Fruit fly (Drosophila melanogaster) whole organism, prepupa: ENCODE measurements around the gene CG7772.

Source experiments
- Blimp-1 ChIP-seq: fragments of 200-800 bp; sonication (Bioruptor generic); optimal IDR thresholded peaks from 3 replicates; lab custom pipeline; 2017; ENCODE audit warnings: missing biosample characterization, missing genetic modification characterization, mild to moderate bottlenecking, moderate library complexity, missing genetic modification reagents
- CG10669 ChIP-seq: fragments of 200-800 bp; sonication (Bioruptor generic); optimal IDR thresholded peaks from 3 replicates; lab custom pipeline; 2018; ENCODE audit warnings: missing biosample characterization, mild to moderate bottlenecking, missing genetic modification characterization, moderate library complexity
- CG11294 ChIP-seq: fragments of 200-800 bp; sonication (Bioruptor generic); IDR thresholded peaks from 2 replicates; pipeline ENCODE4 v1.3.6; 2022; ENCODE audit warnings: missing biosample characterization, missing genetic modification characterization
- CG11762 ChIP-seq: fragments of 200-800 bp; sonication (Bioruptor generic); optimal IDR thresholded peaks from 3 replicates; lab custom pipeline; 2016; ENCODE audit warnings: missing biosample characterization, missing genetic modification characterization; ENCODE audit not compliant: insufficient read depth
- CG11902 ChIP-seq: fragments of 200-800 bp; sonication (Bioruptor generic); optimal IDR thresholded peaks from 3 replicates; lab custom pipeline; 2016; ENCODE audit warnings: missing biosample characterization, missing genetic modification characterization
- CG15336 ChIP-seq: fragments of 200-800 bp; sonication (Bioruptor generic); IDR thresholded peaks from 2 replicates; pipeline ENCODE4 v1.3.6; 2022; ENCODE audit warnings: missing biosample characterization, missing genetic modification characterization
- CG1621 ChIP-seq: fragments of 200-800 bp; sonication (Bioruptor generic); optimal IDR thresholded peaks from 3 replicates; lab custom pipeline; 2018; ENCODE audit warnings: missing biosample characterization, mild to moderate bottlenecking, missing genetic modification characterization
- CG16779 ChIP-seq: fragments of 200-800 bp; sonication (Bioruptor generic); optimal IDR thresholded peaks from 3 replicates; lab custom pipeline; 2017; ENCODE audit warnings: missing biosample characterization, mild to moderate bottlenecking, missing genetic modification characterization
- CG3032 ChIP-seq: fragments of 200-800 bp; optimal IDR thresholded peaks from 2 replicates; lab custom pipeline; 2019; ENCODE audit warnings: missing biosample characterization, mild to moderate bottlenecking, missing genetic modification characterization, moderate library complexity
- CG31627 ChIP-seq: fragments of 200-800 bp; sonication (Bioruptor generic); optimal IDR thresholded peaks from 3 replicates; lab custom pipeline; 2016; ENCODE audit warnings: missing biosample characterization, missing genetic modification characterization
- CG32006 ChIP-seq: fragments of 200-800 bp; sonication (Bioruptor generic); optimal IDR thresholded peaks from 3 replicates; lab custom pipeline; 2017; ENCODE audit warnings: missing biosample characterization, mild to moderate bottlenecking, missing genetic modification characterization
- CG34406 ChIP-seq: fragments of 200-800 bp; sonication (Bioruptor generic); optimal IDR thresholded peaks from 3 replicates; lab custom pipeline; 2016; ENCODE audit warnings: missing biosample characterization, missing genetic modification characterization
- CG3919 ChIP-seq: fragments of 200-800 bp; sonication (Bioruptor generic); optimal IDR thresholded peaks from 3 replicates; lab custom pipeline; 2016; ENCODE audit warnings: missing biosample characterization, missing genetic modification characterization
- CG6163 ChIP-seq: fragments of 200-800 bp; sonication (Bioruptor generic); IDR thresholded peaks from 3 replicates; pipeline ENCODE4 v1.3.6; 2022; ENCODE audit warnings: missing biosample characterization, missing genetic modification characterization
- CG6276 ChIP-seq: fragments of 200-800 bp; sonication (Bioruptor generic); optimal IDR thresholded peaks from 2 replicates; lab custom pipeline; 2017; ENCODE audit warnings: missing biosample characterization, mild to moderate bottlenecking, missing genetic modification characterization
- CG6792 ChIP-seq: fragments of 200-800 bp; sonication (Bioruptor generic); optimal IDR thresholded peaks from 3 replicates; lab custom pipeline; 2016; ENCODE audit warnings: missing biosample characterization, missing genetic modification characterization
- CG6808 ChIP-seq: fragments of 200-800 bp; sonication (Bioruptor generic); optimal IDR thresholded peaks from 3 replicates; lab custom pipeline; 2017; ENCODE audit warnings: missing biosample characterization, missing genetic modification characterization, mild to moderate bottlenecking, moderate library complexity, missing genetic modification reagents
- CG6854 ChIP-seq: fragments of 200-800 bp; sonication (Bioruptor generic); optimal IDR thresholded peaks from 2 replicates; lab custom pipeline; 2017; ENCODE audit warnings: missing biosample characterization, mild to moderate bottlenecking, missing genetic modification characterization
- CG8119 ChIP-seq: fragments of 200-800 bp; sonication (Bioruptor generic); IDR thresholded peaks from 3 replicates; pipeline ENCODE4 v1.3.6; 2022; ENCODE audit warnings: missing biosample characterization, missing genetic modification characterization
- CG8632 ChIP-seq: fragments of 200-800 bp; sonication (Bioruptor generic); optimal IDR thresholded peaks from 3 replicates; lab custom pipeline; 2016; ENCODE audit warnings: missing biosample characterization, missing genetic modification characterization
- Eip75B ChIP-seq: fragments of 200-800 bp; sonication (Bioruptor generic); optimal IDR thresholded peaks from 3 replicates; lab custom pipeline; 2016; ENCODE audit warnings: missing biosample characterization, missing genetic modification characterization
- Eip78C ChIP-seq: fragments of 200-800 bp; sonication (Bioruptor generic); peaks from one replicate; lab custom pipeline; 2016; ENCODE audit warnings: missing biosample characterization, missing genetic modification characterization
- Eip93F ChIP-seq: fragments of 200-800 bp; sonication (Bioruptor generic); optimal IDR thresholded peaks from 2 replicates; lab custom pipeline; 2016; ENCODE audit warnings: missing biosample characterization, mild to moderate bottlenecking, missing genetic modification characterization
- Ets21C ChIP-seq: fragments of 200-800 bp; sonication (Bioruptor generic); optimal IDR thresholded peaks from 3 replicates; lab custom pipeline; 2016; ENCODE audit warnings: missing biosample characterization, missing genetic modification characterization
- Ets96B ChIP-seq: fragments of 200-800 bp; optimal IDR thresholded peaks from 2 replicates; lab custom pipeline; 2019; ENCODE audit warnings: missing biosample characterization, mild to moderate bottlenecking, missing genetic modification characterization, moderate library complexity
- Gug ChIP-seq: fragments of 200-800 bp; sonication (Bioruptor generic); IDR thresholded peaks from 2 replicates; pipeline ENCODE4 v1.3.6; 2022; ENCODE audit warnings: missing biosample characterization, missing genetic modification characterization
- Hr38 ChIP-seq: sonication (Bioruptor generic); optimal IDR thresholded peaks from 2 replicates; lab custom pipeline; 2016; ENCODE audit warnings: missing biosample characterization, missing genetic modification characterization
- Hr39 ChIP-seq: fragments of 200-800 bp; sonication (Bioruptor generic); optimal IDR thresholded peaks from 2 replicates; lab custom pipeline; 2016; ENCODE audit warnings: missing biosample characterization, missing genetic modification characterization
- Hr4 ChIP-seq: fragments of 200-800 bp; sonication (Bioruptor generic); optimal IDR thresholded peaks from 3 replicates; lab custom pipeline; 2016; ENCODE audit warnings: missing biosample characterization, missing genetic modification characterization
- Lpt ChIP-seq: fragments of 200-800 bp; sonication (Bioruptor generic); optimal IDR thresholded peaks from 3 replicates; lab custom pipeline; 2016; ENCODE audit warnings: missing biosample characterization, missing genetic modification characterization
- Met ChIP-seq: fragments of 200-800 bp; sonication (Bioruptor generic); optimal IDR thresholded peaks from 3 replicates; lab custom pipeline; 2016; ENCODE audit warnings: missing biosample characterization, missing genetic modification characterization
- OdsH ChIP-seq: fragments of 200-800 bp; sonication (Bioruptor generic); optimal IDR thresholded peaks from 3 replicates; lab custom pipeline; 2016; ENCODE audit warnings: missing biosample characterization, missing genetic modification characterization
- Smox ChIP-seq: fragments of 200-800 bp; sonication (Bioruptor generic); optimal IDR thresholded peaks from 3 replicates; lab custom pipeline; 2016; ENCODE audit warnings: missing biosample characterization, missing genetic modification characterization
- Sox102F ChIP-seq: fragments of 200-800 bp; sonication (Bioruptor generic); optimal IDR thresholded peaks from 2 replicates; lab custom pipeline; 2016; ENCODE audit warnings: missing biosample characterization, mild to moderate bottlenecking, missing genetic modification characterization
- Sox14 ChIP-seq: fragments of 200-800 bp; sonication (Bioruptor generic); optimal IDR thresholded peaks from 3 replicates; lab custom pipeline; 2016; ENCODE audit warnings: missing biosample characterization, missing genetic modification characterization
- achi ChIP-seq: fragments of 200-800 bp; sonication (Bioruptor generic); optimal IDR thresholded peaks from 3 replicates; lab custom pipeline; 2016; ENCODE audit warnings: missing biosample characterization, missing genetic modification characterization
- acj6 ChIP-seq: fragments of 200-800 bp; sonication (Bioruptor generic); optimal IDR thresholded peaks from 3 replicates; lab custom pipeline; 2016; ENCODE audit warnings: missing biosample characterization, missing genetic modification characterization
- cyc ChIP-seq: fragments of 200-800 bp; sonication (Bioruptor generic); optimal IDR thresholded peaks from 3 replicates; lab custom pipeline; 2016; ENCODE audit warnings: missing biosample characterization, missing genetic modification characterization
- dac ChIP-seq: fragments of 200-800 bp; sonication (Bioruptor generic); optimal IDR thresholded peaks from 2 replicates; lab custom pipeline; 2017; ENCODE audit warnings: missing biosample characterization, mild to moderate bottlenecking, missing genetic modification characterization
- dsx ChIP-seq: fragments of 200-800 bp; optimal IDR thresholded peaks from 3 replicates; lab custom pipeline; 2019; ENCODE audit warnings: missing biosample characterization, mild to moderate bottlenecking, missing genetic modification characterization, moderate library complexity; ENCODE audit not compliant: poor library complexity, severe bottlenecking
- eg ChIP-seq: fragments of 200-800 bp; sonication (Bioruptor generic); IDR thresholded peaks from 3 replicates; pipeline ENCODE4 v1.3.6; 2022; ENCODE audit warnings: missing biosample characterization, missing genetic modification characterization
- fd59A ChIP-seq: fragments of 200-800 bp; sonication (Bioruptor generic); optimal IDR thresholded peaks from 2 replicates; lab custom pipeline; 2017; ENCODE audit warnings: missing biosample characterization, mild to moderate bottlenecking, missing genetic modification characterization, missing genetic modification reagents
- fd85E ChIP-seq: fragments of 200-800 bp; sonication (Bioruptor generic); optimal IDR thresholded peaks from 3 replicates; lab custom pipeline; 2016; ENCODE audit warnings: missing biosample characterization, missing genetic modification characterization
- fkh ChIP-seq: fragments of 200-800 bp; sonication (Bioruptor generic); optimal IDR thresholded peaks from 3 replicates; lab custom pipeline; 2017; ENCODE audit warnings: missing biosample characterization, mild to moderate bottlenecking, missing genetic modification characterization, moderate library complexity
- lz ChIP-seq: fragments of 200-800 bp; sonication (Bioruptor generic); optimal IDR thresholded peaks from 3 replicates; lab custom pipeline; 2016; ENCODE audit warnings: missing biosample characterization, missing genetic modification characterization
- net ChIP-seq: fragments of 200-800 bp; sonication (Bioruptor generic); optimal IDR thresholded peaks from 3 replicates; lab custom pipeline; 2016; ENCODE audit warnings: missing biosample characterization, missing genetic modification characterization
- pdm3 ChIP-seq: fragments of 200-800 bp; sonication (Bioruptor generic); optimal IDR thresholded peaks from 3 replicates; lab custom pipeline; 2016; ENCODE audit warnings: missing biosample characterization, missing genetic modification characterization
- salr ChIP-seq, 2 experiments: fragments of 200-800 bp; sonication (Bioruptor generic); optimal IDR thresholded peaks; 3 replicates each; lab custom pipeline; 2016 to 2018; ENCODE audit warnings: missing biosample characterization in 2 of 2, missing genetic modification characterization in 2 of 2, mild to moderate bottlenecking in 1 of 2
- spab ChIP-seq: fragments of 200-800 bp; sonication (Bioruptor generic); optimal IDR thresholded peaks from 2 replicates; lab custom pipeline; 2017; ENCODE audit warnings: missing biosample characterization, mild to moderate bottlenecking, missing genetic modification characterization, missing genetic modification reagents
- ss ChIP-seq, 2 experiments: fragments of 200-800 bp; sonication (Bioruptor generic); optimal IDR thresholded peaks; 2 replicates in 1 of 2; 3 replicates in 1 of 2; lab custom pipeline; 2017 to 2018; ENCODE audit warnings: mild to moderate bottlenecking in 2 of 2, missing biosample characterization in 2 of 2, missing genetic modification characterization in 2 of 2, moderate library complexity in 1 of 2
- svp ChIP-seq: fragments of 200-800 bp; sonication (Bioruptor generic); peaks from one replicate; lab custom pipeline; 2016; ENCODE audit warnings: missing biosample characterization, missing genetic modification characterization
- topi ChIP-seq: fragments of 200-800 bp; sonication (Bioruptor generic); optimal IDR thresholded peaks from 3 replicates; lab custom pipeline; 2016; ENCODE audit warnings: missing biosample characterization, missing genetic modification characterization
- vri ChIP-seq: fragments of 200-800 bp; sonication (Bioruptor generic); optimal IDR thresholded peaks from 3 replicates; lab custom pipeline; 2016; ENCODE audit warnings: missing biosample characterization, mild to moderate bottlenecking, missing genetic modification characterization

The CG7772 gene

dm6 chrX:17860711-17861110, 46.4 kb downstream of the CG7772 start, which contains the start of the genes Arp8 and CG6769:
Arp8 (minus strand) TSS chrX:17860800.
CG6769 (plus strand) TSS chrX:17861002.
- TF ChIP-seq CG8632, result no peak
- no peak for TF ChIP-seq fd59A (GFP tag; lab: Kevin White, UChicago)
- TF ChIP-seq Eip78C (GFP tag; lab: Kevin White, UChicago), result peak; percentile 76
- TF ChIP-seq CG6276, result no peak
- TF ChIP-seq CG31627 (GFP tag; lab: Kevin White, UChicago), result no peak
- no peak for TF ChIP-seq salr (GFP tag; optimal IDR thresholded peaks at IDR 0.05; lab: Kevin White, UChicago)
- TF ChIP-seq dac (GFP tag; lab: Kevin White, UChicago), result no peak
- TF ChIP-seq svp, result peak; percentile 46
- no peak for TF ChIP-seq fkh (GFP tag; lab: Kevin White, UChicago)
- TF ChIP-seq CG8119, result no peak
- no peak for TF ChIP-seq OdsH (GFP tag; lab: Kevin White, UChicago)
- peak; percentile 32 for TF ChIP-seq Smox (GFP tag; lab: Kevin White, UChicago)
- TF ChIP-seq CG1621 (tag; lab: Kevin White, UChicago), result peak; percentile 35
- TF ChIP-seq CG6808 (GFP tag; lab: Kevin White, UChicago), result no peak
- no peak for TF ChIP-seq acj6 (GFP tag; lab: Kevin White, UChicago)
- no peak for TF ChIP-seq lz (GFP tag; lab: Kevin White, UChicago)
- TF ChIP-seq CG11762 (GFP tag; lab: Kevin White, UChicago), result no peak
- TF ChIP-seq Met, result peak; percentile 39
- no peak for TF ChIP-seq CG3919 (GFP tag; lab: Kevin White, UChicago)
- TF ChIP-seq CG6792 (GFP tag; lab: Kevin White, UChicago), result no peak
- no peak for TF ChIP-seq Ets96B (tag; lab: Kevin White, UChicago)
- no peak for TF ChIP-seq CG6854
- no peak for TF ChIP-seq dsx (GFP tag; lab: Kevin White, UChicago)
- TF ChIP-seq cyc (GFP tag; lab: Kevin White, UChicago), result no peak
- TF ChIP-seq ss (GFP tag; optimal IDR thresholded peaks at IDR 0.05; lab: Kevin White, UChicago), result no peak
- TF ChIP-seq spab (GFP tag; lab: Kevin White, UChicago), result no peak
- peak; percentile 18 for TF ChIP-seq Hr39 (GFP tag; lab: Kevin White, UChicago)
- TF ChIP-seq Blimp-1 (GFP tag; lab: Kevin White, UChicago), result peak; percentile 34
- no peak for TF ChIP-seq CG11902 (GFP tag; lab: Kevin White, UChicago)
- TF ChIP-seq net (GFP tag; lab: Kevin White, UChicago), result no peak
- peak; percentile 32 for TF ChIP-seq CG3032 (tag; lab: Kevin White, UChicago)
- TF ChIP-seq Eip93F, result no peak
- no peak for TF ChIP-seq CG34406 (GFP tag; lab: Kevin White, UChicago)
- TF ChIP-seq eg (GFP tag; lab: Robert Waterston, UW), result no peak
- TF ChIP-seq Sox14 (GFP tag; lab: Kevin White, UChicago), result peak; percentile 56
- TF ChIP-seq Hr38 (GFP tag; lab: Kevin White, UChicago), result no peak
- TF ChIP-seq Ets21C (GFP tag; lab: Kevin White, UChicago), result no peak
- TF ChIP-seq Gug, result no peak
- peak; percentile 3 for TF ChIP-seq Eip75B
- no peak for TF ChIP-seq Sox102F (GFP tag; lab: Kevin White, UChicago)
- no peak for TF ChIP-seq vri (GFP tag; lab: Kevin White, UChicago)
- peak; percentile 6 for TF ChIP-seq achi (GFP tag; lab: Kevin White, UChicago)
- TF ChIP-seq fd85E, result no peak
- no peak for TF ChIP-seq Lpt (GFP tag; lab: Kevin White, UChicago)
- peak; percentile 22 for TF ChIP-seq topi
- peak; percentile 8 for TF ChIP-seq Hr4 (GFP tag; lab: Kevin White, UChicago)
- TF ChIP-seq CG6163, result no peak
- no peak for TF ChIP-seq CG32006 (GFP tag; lab: Kevin White, UChicago)
- TF ChIP-seq CG16779, result no peak
- TF ChIP-seq CG10669, result no peak
- TF ChIP-seq CG11294 (GFP tag; lab: Robert Waterston, UW), result no peak
- TF ChIP-seq pdm3 (GFP tag; lab: Kevin White, UChicago), result no peak
- no peak for TF ChIP-seq CG15336 (GFP tag; lab: Robert Waterston, UW)
